Worm (Caenorhabditis elegans): ENCODE results near the gene F12A10.6.

Gene F12A10.6

ce11 chrII:5481982-5482381 is 12.3 kb downstream of the F12A10.6 start, which contains the start of gene cal-8:
Gene cal-8 (minus strand): TSS chrII:5482041.
- TF ChIP-seq peb-1 (tag; optimal IDR thresholded peaks at IDR 0.05), result no peak
- TF ChIP-seq unc-55 (GFP tag; optimal IDR thresholded peaks at IDR 0.05), result no peak
- TF ChIP-seq nhr-25 (tag; optimal IDR thresholded peaks at IDR 0.05), result no peak
- TF ChIP-seq skn-1 (tag; optimal IDR thresholded peaks at IDR 0.05), result no peak
- TF ChIP-seq unc-39 (tag; optimal IDR thresholded peaks at IDR 0.05), result no peak
- no peak for TF ChIP-seq fos-1 (tag; optimal IDR thresholded peaks at IDR 0.05)
- TF ChIP-seq Y55F3AM.14 (GFP tag; optimal IDR thresholded peaks at IDR 0.05), result no peak
- TF ChIP-seq dmd-4 (tag; optimal IDR thresholded peaks at IDR 0.05), result no peak
- no peak for TF ChIP-seq ztf-1 (GFP tag; conservative IDR thresholded peaks at IDR 0.05)
- TF ChIP-seq ztf-4 (tag; optimal IDR thresholded peaks at IDR 0.05), result no peak

- TF ChIP-seq dmd-4 (tag; optimal IDR thresholded peaks at IDR 0.05) (no peak), ztf-4 (tag; optimal IDR thresholded peaks at IDR 0.05) (no peak), unc-62 (GFP tag; optimal IDR thresholded peaks at IDR 0.05) (no peak), sma-9 (GFP tag; optimal IDR thresholded peaks at IDR 0.05) (no peak), sma-9 (tag; optimal IDR thresholded peaks at IDR 0.05) (no peak), lin-13 (GFP tag; optimal IDR thresholded peaks at IDR 0.05) (no peak), nhr-25 (tag; optimal IDR thresholded peaks at IDR 0.05) (no peak), ztf-11 (tag; optimal IDR thresholded peaks at IDR 0.05) (no peak), ama-1 (optimal IDR thresholded peaks at IDR 0.05) (no peak), ceh-82 (tag; optimal IDR thresholded peaks at IDR 0.05) (no peak), C34F6.9 (tag; optimal IDR thresholded peaks at IDR 0.05) (no peak), blmp-1 (tag; optimal IDR thresholded peaks at IDR 0.05; ENCODE audit: insufficient read depth) (no peak), ZK546.5 (tag; optimal IDR thresholded peaks at IDR 0.05) (no peak), sma-3 (GFP tag; optimal IDR thresholded peaks at IDR 0.05) (no peak), mdl-1 (tag; optimal IDR thresholded peaks at IDR 0.05) (no peak), elt-3 (tag; optimal IDR thresholded peaks at IDR 0.05) (no peak), mab-5 (tag; optimal IDR thresholded peaks at IDR 0.05) (no peak), egl-27 (tag; optimal IDR thresholded peaks at IDR 0.05) (no peak), lin-39 (tag; optimal IDR thresholded peaks at IDR 0.05) (no peak)
These were observed 16.0 kb downstream of the F12A10.6 start, which contains the start of gene F56D1.1 for ce11 chrII:5478318-5478717. Gene F56D1.1 (plus strand): TSS chrII:5478618.

ce11 chrII:5474946-5475345 is 19.4 kb downstream of the F12A10.6 start, which contains the start of gene ilcr-2:
Gene ilcr-2 (plus strand): TSS chrII:5475246.
- TF ChIP-seq sma-3 (GFP tag; optimal IDR thresholded peaks at IDR 0.05) (no peak), ceh-82 (tag; optimal IDR thresholded peaks at IDR 0.05) (no peak), elt-1 (tag; optimal IDR thresholded peaks at IDR 0.05) (no peak), sma-9 (GFP tag; optimal IDR thresholded peaks at IDR 0.05) (no peak), sma-9 (tag; optimal IDR thresholded peaks at IDR 0.05) (no peak), nhr-237 (tag; optimal IDR thresholded peaks at IDR 0.05) (no peak), ceh-16 (tag; optimal IDR thresholded peaks at IDR 0.05) (no peak), Y55F3AM.14 (GFP tag; optimal IDR thresholded peaks at IDR 0.05) (no peak), gmeb-1 (tag; optimal IDR thresholded peaks at IDR 0.05) (no peak), alr-1 (tag; optimal IDR thresholded peaks at IDR 0.05) (no peak), unc-55 (GFP tag; optimal IDR thresholded peaks at IDR 0.05) (no peak), peb-1 (tag; optimal IDR thresholded peaks at IDR 0.05) (no peak)

- TF ChIP-seq C34F6.9 (tag; optimal IDR thresholded peaks at IDR 0.05) (peak; percentile 64), lsy-2 (tag; optimal IDR thresholded peaks at IDR 0.05) (peak; percentile 62 to 88), nhr-12 (tag; optimal IDR thresholded peaks at IDR 0.05) (no peak), F13H6.1 (tag; optimal IDR thresholded peaks at IDR 0.05) (peak; percentile 41), gmeb-1 (tag; optimal IDR thresholded peaks at IDR 0.05) (peak; percentile 96), snpc-4 (tag; optimal IDR thresholded peaks at IDR 0.05) (peak; percentile 65), sma-9 (GFP tag; optimal IDR thresholded peaks at IDR 0.05) (peak; percentile 75), sma-9 (tag; optimal IDR thresholded peaks at IDR 0.05) (no peak), mab-5 (tag; optimal IDR thresholded peaks at IDR 0.05) (peak; percentile 41), ama-1 (optimal IDR thresholded peaks at IDR 0.05) (peak; percentile 3), sma-3 (GFP tag; optimal IDR thresholded peaks at IDR 0.05) (peak; percentile 70), fos-1 (tag; optimal IDR thresholded peaks at IDR 0.05) (peak; percentile 26), lin-13 (GFP tag; optimal IDR thresholded peaks at IDR 0.05) (peak; percentile 39), crh-2 (tag; optimal IDR thresholded peaks at IDR 0.05) (peak; percentile 34), nhr-11 (tag; optimal IDR thresholded peaks at IDR 0.05) (no peak), nhr-21 (tag; optimal IDR thresholded peaks at IDR 0.05) (peak; percentile 41), ztf-1 (GFP tag; conservative IDR thresholded peaks at IDR 0.05) (no peak), unc-55 (GFP tag; optimal IDR thresholded peaks at IDR 0.05) (peak; percentile 72), nhr-6 (tag; optimal IDR thresholded peaks at IDR 0.05) (peak; percentile 8), elt-3 (tag; optimal IDR thresholded peaks at IDR 0.05) (no peak), nhr-129 (tag; optimal IDR thresholded peaks at IDR 0.05) (peak; percentile 53)
These were observed 20.3 kb downstream of the F12A10.6 start, which contains the start of gene mrps-16 for ce11 chrII:5473946-5474423. Gene mrps-16 (plus strand): TSS chrII:5474373.

All from whole organism, L2 larva.